Fruit fly (Drosophila melanogaster) whole organism, embryonic: ENCODE measurements around the gene Megf8.

Experiments
- Bgb ChIP-seq: fragments of 200-800 bp; sonication (Bioruptor generic); IDR thresholded peaks from 2 replicates; pipeline ENCODE4 v1.3.6; 2022; ENCODE audit warnings: missing biosample characterization, missing genetic modification characterization; ENCODE audit not compliant: partially characterized antibody
- CG10274 ChIP-seq: fragments of 200-800 bp; sonication (Bioruptor generic); optimal IDR thresholded peaks from 3 replicates; lab custom pipeline; 2017; ENCODE audit warnings: missing biosample characterization, mild to moderate bottlenecking, missing genetic modification characterization
- CG11560 ChIP-seq: fragments of 200-800 bp; sonication (Bioruptor generic); IDR thresholded peaks from 3 replicates; pipeline ENCODE4 v1.3.6; 2022; ENCODE audit warnings: missing biosample characterization, missing genetic modification characterization
- CG12071 ChIP-seq: fragments of 200-800 bp; sonication (Bioruptor generic); optimal IDR thresholded peaks from 3 replicates; lab custom pipeline; 2018; ENCODE audit warnings: missing biosample characterization, mild to moderate bottlenecking, missing genetic modification characterization
- CG1233 ChIP-seq: fragments of 200-800 bp; sonication (Bioruptor generic); optimal IDR thresholded peaks from 4 replicates; lab custom pipeline; 2018; ENCODE audit warnings: missing biosample characterization, mild to moderate bottlenecking, missing genetic modification characterization
- CG14014 ChIP-seq: fragments of 200-800 bp; sonication (Bioruptor generic); IDR thresholded peaks from 2 replicates; pipeline ENCODE4 v1.3.6; 2022; ENCODE audit warnings: missing biosample characterization, missing genetic modification characterization
- CG1602 ChIP-seq: fragments of 200-800 bp; sonication (Bioruptor generic); optimal IDR thresholded peaks from 3 replicates; lab custom pipeline; 2016; ENCODE audit warnings: missing biosample characterization, missing genetic modification characterization
- CG17359 ChIP-seq: fragments of 200-800 bp; sonication (Bioruptor generic); optimal IDR thresholded peaks from 3 replicates; lab custom pipeline; 2018; ENCODE audit warnings: missing biosample characterization, mild to moderate bottlenecking, missing genetic modification characterization, moderate library complexity
- CG30403 ChIP-seq: fragments of 200-800 bp; sonication (Bioruptor generic); optimal IDR thresholded peaks from 3 replicates; lab custom pipeline; 2016; ENCODE audit warnings: missing biosample characterization, missing genetic modification characterization
- CG31224 ChIP-seq: fragments of 200-800 bp; sonication (Bioruptor generic); IDR thresholded peaks from 2 replicates; pipeline ENCODE4 v1.3.6; 2022; ENCODE audit warnings: missing biosample characterization, missing genetic modification characterization
- CG4360 ChIP-seq: fragments of 200-800 bp; sonication (Bioruptor generic); IDR thresholded peaks from 2 replicates; pipeline ENCODE4 v1.3.6; 2022; ENCODE audit warnings: missing biosample characterization, missing genetic modification characterization
- CG4424 ChIP-seq: fragments of 200-800 bp; sonication (Bioruptor generic); optimal IDR thresholded peaks from 3 replicates; lab custom pipeline; 2016; ENCODE audit warnings: missing biosample characterization, missing genetic modification characterization
- CG4617 ChIP-seq: fragments of 200-800 bp; sonication (Bioruptor generic); optimal IDR thresholded peaks from 3 replicates; lab custom pipeline; 2016; ENCODE audit warnings: missing biosample characterization, missing genetic modification characterization, borderline replicate concordance
- CG4730 ChIP-seq: fragments of 200-800 bp; sonication (Bioruptor generic); IDR thresholded peaks from 2 replicates; pipeline ENCODE4 v1.3.6; 2022; ENCODE audit warnings: missing biosample characterization, missing genetic modification characterization
- CG5180 ChIP-seq: fragments of 200-800 bp; sonication (Bioruptor generic); optimal IDR thresholded peaks from 3 replicates; lab custom pipeline; 2017; ENCODE audit warnings: missing biosample characterization, missing genetic modification characterization, mild to moderate bottlenecking, moderate library complexity, missing genetic modification reagents
- CG7357 ChIP-seq: fragments of 200-800 bp; sonication (Bioruptor generic); IDR thresholded peaks from 3 replicates; pipeline ENCODE4 v1.3.6; 2022; ENCODE audit warnings: missing biosample characterization, missing genetic modification characterization
- CG8281 ChIP-seq: fragments of 200-800 bp; sonication (Bioruptor generic); optimal IDR thresholded peaks from 2 replicates; lab custom pipeline; 2018; ENCODE audit warnings: missing biosample characterization, mild to moderate bottlenecking, missing genetic modification characterization, moderate library complexity
- CG8290 ChIP-seq, 3 experiments: fragments of 200-800 bp; sonication (Bioruptor generic); optimal IDR thresholded peaks; 2 replicates each; lab custom pipeline; 2016 to 2019; ENCODE audit warnings: missing biosample characterization in 3 of 3, missing genetic modification characterization in 3 of 3, mild to moderate bottlenecking in 2 of 3, moderate library complexity in 1 of 3
- CG8478 ChIP-seq: fragments of >200 bp; optimal IDR thresholded peaks from 2 replicates; lab custom pipeline; 2018
- CG9215 ChIP-seq: fragments of 200-800 bp; sonication (Bioruptor generic); IDR thresholded peaks from 2 replicates; pipeline ENCODE4 v1.3.6; 2022; ENCODE audit warnings: missing biosample characterization, missing genetic modification characterization
- CG9727 ChIP-seq: fragments of 200-800 bp; sonication (Bioruptor generic); optimal IDR thresholded peaks from 3 replicates; lab custom pipeline; 2017; ENCODE audit warnings: missing biosample characterization, mild to moderate bottlenecking, missing genetic modification characterization
- Drgx ChIP-seq: fragments of 200-800 bp; sonication (Bioruptor generic); IDR thresholded peaks from 2 replicates; pipeline ENCODE4 v1.3.6; 2022; ENCODE audit warnings: missing biosample characterization, missing genetic modification characterization
- E2f2 ChIP-seq: fragments of 200-800 bp; sonication (Bioruptor generic); IDR thresholded peaks from 2 replicates; pipeline ENCODE4 v1.3.6; 2022; ENCODE audit warnings: missing biosample characterization, missing genetic modification characterization
- Gsc ChIP-seq: fragments of 200-800 bp; sonication (Bioruptor generic); IDR thresholded peaks from 2 replicates; pipeline ENCODE4 v1.3.6; 2022; ENCODE audit warnings: missing biosample characterization, missing genetic modification characterization
- MTF-1 ChIP-seq: fragments of 200-800 bp; sonication (Bioruptor generic); optimal IDR thresholded peaks from 2 replicates; lab custom pipeline; 2018; ENCODE audit warnings: missing biosample characterization, mild to moderate bottlenecking, missing genetic modification characterization, borderline replicate concordance
- Myb ChIP-seq: fragments of 200-800 bp; sonication (Bioruptor generic); optimal IDR thresholded peaks from 2 replicates; lab custom pipeline; 2016; ENCODE audit warnings: missing biosample characterization, missing genetic modification characterization
- Nf-YB ChIP-seq: fragments of 200-800 bp; sonication (Bioruptor generic); optimal IDR thresholded peaks from 3 replicates; lab custom pipeline; 2019; ENCODE audit warnings: missing biosample characterization, mild to moderate bottlenecking, missing genetic modification characterization, moderate library complexity
- Oaz ChIP-seq: fragments of 200-800 bp; sonication (Bioruptor generic); IDR thresholded peaks from 2 replicates; pipeline ENCODE4 v1.3.6; 2022; ENCODE audit warnings: missing biosample characterization, missing genetic modification characterization
- Scr ChIP-seq: fragments of 200-800 bp; sonication (Bioruptor generic); IDR thresholded peaks from 2 replicates; pipeline ENCODE4 v1.3.6; 2022; ENCODE audit warnings: missing biosample characterization, missing genetic modification characterization; ENCODE audit not compliant: partially characterized antibody
- Sry-δ ChIP-seq: fragments of 200-800 bp; sonication (Bioruptor generic); optimal IDR thresholded peaks from 2 replicates; lab custom pipeline; 2016; ENCODE audit warnings: missing biosample characterization, missing genetic modification characterization
- al ChIP-seq: fragments of 200-800 bp; sonication (Bioruptor generic); IDR thresholded peaks from 2 replicates; pipeline ENCODE4 v1.3.6; 2022; ENCODE audit warnings: missing biosample characterization, missing genetic modification characterization
- bab2 ChIP-seq: fragments of 200-800 bp; sonication (Bioruptor generic); optimal IDR thresholded peaks from 2 replicates; lab custom pipeline; 2016; ENCODE audit warnings: missing biosample characterization, missing genetic modification characterization
- dmrt11E ChIP-seq: fragments of 200-800 bp; sonication (Bioruptor generic); optimal IDR thresholded peaks from 3 replicates; lab custom pipeline; 2018; ENCODE audit warnings: missing biosample characterization, mild to moderate bottlenecking, missing genetic modification characterization, moderate library complexity
- en ChIP-seq: fragments of 200-800 bp; sonication (Bioruptor generic); optimal IDR thresholded peaks from 2 replicates; lab custom pipeline; 2016; ENCODE audit warnings: missing biosample characterization, missing genetic modification characterization
- exex ChIP-seq: fragments of 200-800 bp; sonication (Bioruptor generic); optimal IDR thresholded peaks from 4 replicates; lab custom pipeline; 2018; ENCODE audit warnings: missing biosample characterization, mild to moderate bottlenecking, missing genetic modification characterization, moderate library complexity
- kah ChIP-seq: fragments of 200-800 bp; sonication (Bioruptor generic); optimal IDR thresholded peaks from 2 replicates; lab custom pipeline; 2018; ENCODE audit warnings: missing biosample characterization, mild to moderate bottlenecking, missing genetic modification characterization
- kay ChIP-seq: fragments of 200-800 bp; sonication (Bioruptor generic); optimal IDR thresholded peaks from 2 replicates; lab custom pipeline; 2016; ENCODE audit warnings: missing biosample characterization, missing genetic modification characterization
- knrl ChIP-seq: fragments of 200-800 bp; sonication (Bioruptor generic); IDR thresholded peaks from 3 replicates; pipeline ENCODE4 v1.3.6; 2022; ENCODE audit warnings: missing biosample characterization, missing genetic modification characterization; ENCODE audit not compliant: partially characterized antibody
- lbe ChIP-seq: fragments of 200-800 bp; sonication (Bioruptor generic); optimal IDR thresholded peaks from 2 replicates; lab custom pipeline; 2016; ENCODE audit warnings: missing biosample characterization, mild to moderate bottlenecking, missing genetic modification characterization
- nau ChIP-seq: fragments of 200-800 bp; sonication (Bioruptor generic); optimal IDR thresholded peaks from 3 replicates; lab custom pipeline; 2017; ENCODE audit warnings: missing biosample characterization, mild to moderate bottlenecking, missing genetic modification characterization, missing genetic modification reagents
- onecut ChIP-seq: fragments of 200-800 bp; sonication (Bioruptor generic); IDR thresholded peaks from 2 replicates; pipeline ENCODE4 v1.3.6; 2022; ENCODE audit warnings: missing biosample characterization, missing genetic modification characterization
- p53 ChIP-seq: fragments of 200-800 bp; sonication (Bioruptor generic); optimal IDR thresholded peaks from 2 replicates; lab custom pipeline; 2016; ENCODE audit warnings: missing biosample characterization, missing genetic modification characterization
- pzg ChIP-seq: fragments of 200-800 bp; sonication (Bioruptor generic); optimal IDR thresholded peaks from 3 replicates; lab custom pipeline; 2018; ENCODE audit warnings: missing biosample characterization, mild to moderate bottlenecking, missing genetic modification characterization, moderate library complexity
- run ChIP-seq: fragments of 200-800 bp; sonication (Bioruptor generic); optimal IDR thresholded peaks from 3 replicates; lab custom pipeline; 2018; ENCODE audit warnings: missing biosample characterization, mild to moderate bottlenecking, missing genetic modification characterization
- salm ChIP-seq: fragments of 200-800 bp; sonication (Bioruptor generic); optimal IDR thresholded peaks from 2 replicates; lab custom pipeline; 2018; ENCODE audit warnings: missing biosample characterization, mild to moderate bottlenecking, missing genetic modification characterization
- stc ChIP-seq: fragments of 200-800 bp; sonication (Bioruptor generic); IDR thresholded peaks from 2 replicates; pipeline ENCODE4 v1.3.6; 2022; ENCODE audit warnings: missing biosample characterization, missing genetic modification characterization
- tna ChIP-seq: fragments of 200-800 bp; sonication (Bioruptor generic); IDR thresholded peaks from 2 replicates; pipeline ENCODE4 v1.3.6; 2022; ENCODE audit warnings: missing biosample characterization, missing genetic modification characterization; ENCODE audit not compliant: partially characterized antibody
- vvl ChIP-seq: fragments of 200-800 bp; sonication (Bioruptor generic); IDR thresholded peaks from 2 replicates; pipeline ENCODE4 v1.3.6; 2022; ENCODE audit warnings: missing biosample characterization, missing genetic modification characterization
- wek ChIP-seq: fragments of 200-800 bp; sonication (Bioruptor generic); optimal IDR thresholded peaks from 3 replicates; lab custom pipeline; 2018; ENCODE audit warnings: missing biosample characterization, mild to moderate bottlenecking, missing genetic modification characterization, moderate library complexity

Megf8 gene

DNA sequence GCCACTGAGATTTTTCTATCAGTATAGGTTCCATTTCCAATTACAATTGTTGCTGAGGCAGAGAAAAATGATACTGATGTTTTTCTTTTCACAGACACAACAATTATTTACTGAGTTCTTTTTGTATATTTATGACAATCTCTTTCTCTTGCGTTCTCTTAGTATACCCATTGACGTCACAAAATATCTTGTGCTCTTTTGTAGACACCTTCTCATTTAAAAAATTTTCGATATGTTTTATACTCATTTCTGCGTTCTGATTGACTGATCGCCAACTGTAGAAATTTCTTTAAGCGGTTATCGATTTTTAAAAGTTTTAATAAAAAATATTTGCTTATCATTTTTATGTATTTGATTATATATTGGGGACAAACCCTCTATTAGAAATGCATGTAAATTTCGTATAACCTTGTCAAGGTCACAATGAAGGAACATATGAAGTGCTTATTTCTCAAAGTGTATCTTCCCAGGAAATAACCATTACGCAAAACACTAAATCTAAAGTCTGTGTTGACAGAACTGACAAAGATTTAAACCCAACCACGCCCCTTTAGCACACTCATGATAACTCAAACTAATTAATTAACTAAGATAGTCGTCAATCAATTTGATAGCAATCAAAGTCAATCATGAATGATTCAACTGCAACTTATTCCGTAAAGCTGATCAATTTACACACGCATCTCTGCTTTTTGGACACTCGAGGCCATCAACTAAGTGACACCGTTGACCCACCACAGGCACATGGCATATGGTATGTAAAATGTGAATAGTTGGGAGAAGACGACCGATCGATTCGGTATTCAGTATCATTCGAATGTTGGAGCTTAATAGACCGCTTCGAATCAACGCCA is 32.4 kb upstream of the Megf8 start, which contains the start of the genes Glyat and Tg (continued):
- TF ChIP-seq pzg = peak; percentile 35
- TF ChIP-seq Myb = peak; percentile 70
- no peak for TF ChIP-seq CG4424
- TF ChIP-seq dmrt11E (tag; lab: Kevin White, UChicago) = no peak
- TF ChIP-seq Oaz (GFP tag; lab: Robert Waterston, UW) = no peak
- no peak for TF ChIP-seq exex (tag; lab: Kevin White, UChicago)
- peak; percentile 52 for TF ChIP-seq al (GFP tag; lab: Robert Waterston, UW)
- no peak for TF ChIP-seq CG1602 (GFP tag; lab: Kevin White, UChicago)
- TF ChIP-seq CG31224 (GFP tag; lab: Robert Waterston, UW) = peak; percentile 47; the same call in 1 of the 2 replicates
- TF ChIP-seq vvl = peak; percentile 67
- no peak for TF ChIP-seq CG8281
- TF ChIP-seq kah (GFP tag; lab: Kevin White, UChicago) = no peak
- no peak for TF ChIP-seq p53 (GFP tag; lab: Kevin White, UChicago)
- TF ChIP-seq CG4730 (GFP tag; lab: Robert Waterston, UW) = no peak
- no peak for TF ChIP-seq tna (GFP tag; lab: Robert Waterston, UW)
- no peak for TF ChIP-seq salm (tag; lab: Kevin White, UChicago)
- no peak for TF ChIP-seq onecut (GFP tag; lab: Robert Waterston, UW)
- TF ChIP-seq lbe (GFP tag; lab: Kevin White, UChicago) = no peak
- TF ChIP-seq Drgx (GFP tag; lab: Robert Waterston, UW) = no peak
- no peak for TF ChIP-seq CG4617 (GFP tag; lab: Kevin White, UChicago)
- no peak for TF ChIP-seq CG11560 (tag; lab: Robert Waterston, UW)
- no peak for TF ChIP-seq nau (GFP tag; lab: Kevin White, UChicago)
- no peak for TF ChIP-seq CG17359 (tag; lab: Kevin White, UChicago)
- TF ChIP-seq Bgb = peak; percentile 33; the same call in 1 of the 2 replicates
- no peak for TF ChIP-seq CG7357 (GFP tag; lab: Robert Waterston, UW)
- TF ChIP-seq en (GFP tag; lab: Kevin White, UChicago) = no peak
- no peak for TF ChIP-seq CG9727
- TF ChIP-seq knrl (GFP tag; lab: Robert Waterston, UW) = no peak
- TF ChIP-seq E2f2 (GFP tag; lab: Robert Waterston, UW) = peak; percentile 92
- no peak for TF ChIP-seq CG5180 (GFP tag; lab: Kevin White, UChicago)
- TF ChIP-seq CG8290 (GFP tag; optimal IDR thresholded peaks at IDR 0.05; lab: Kevin White, UChicago) = no peak
- TF ChIP-seq CG8290 (tag; optimal IDR thresholded peaks at IDR 0.05; lab: Kevin White, UChicago) = no peak
- TF ChIP-seq CG30403 (GFP tag; lab: Kevin White, UChicago) = peak; percentile 20
- no peak for TF ChIP-seq CG1233 (GFP tag; lab: Kevin White, UChicago)
- TF ChIP-seq CG4360 = no peak
- no peak for TF ChIP-seq stc (GFP tag; lab: Robert Waterston, UW)
- TF ChIP-seq Sry-δ = peak; percentile 25
- no peak for TF ChIP-seq MTF-1 (GFP tag; lab: Kevin White, UChicago)
- no peak for TF ChIP-seq Gsc (GFP tag; lab: Robert Waterston, UW)
- no peak for TF ChIP-seq run (tag; lab: Kevin White, UChicago)
- TF ChIP-seq CG9215 (GFP tag; lab: Robert Waterston, UW) = no peak; the same call in 1 of the 2 replicates
- no peak for TF ChIP-seq bab2 (GFP tag; lab: Kevin White, UChicago)
- no peak for TF ChIP-seq CG8478 (lab: Kevin White, UChicago)
- TF ChIP-seq CG12071 (GFP tag; lab: Kevin White, UChicago) = no peak
- TF ChIP-seq Nf-YB (GFP tag; lab: Kevin White, UChicago) = no peak
- no peak for TF ChIP-seq kay (GFP tag; lab: Kevin White, UChicago)
- TF ChIP-seq wek = no peak
- peak; percentile 51 for TF ChIP-seq Scr (GFP tag; lab: Robert Waterston, UW)
- TF ChIP-seq CG10274 = no peak
- peak; percentile 57 for TF ChIP-seq CG14014 (GFP tag; lab: Robert Waterston, UW)
